Fruit fly (Drosophila melanogaster) Kc167 (cell line): ENCODE results near the gene CG33272.

Source experiments
- Myc ChIP-seq: fragments of >200 bp; optimal IDR thresholded peaks from 2 replicates; lab custom pipeline; 2017; ENCODE audit warnings: missing external identifiers
- Sin3A ChIP-seq: fragments of >200 bp; optimal IDR thresholded peaks from 2 replicates; lab custom pipeline; 2018; ENCODE audit warnings: missing external identifiers
- h ChIP-seq: fragments of >200 bp; optimal IDR thresholded peaks from 3 replicates; lab custom pipeline; 2018; ENCODE audit warnings: missing external identifiers
- insv ChIP-seq: fragments of >200 bp; optimal IDR thresholded peaks from 3 replicates; lab custom pipeline; 2018; ENCODE audit warnings: missing external identifiers
- psq ChIP-seq: fragments of >200 bp; optimal IDR thresholded peaks from 2 replicates; lab custom pipeline; 2017; ENCODE audit warnings: missing external identifiers
- ttk ChIP-seq: sonication (Bioruptor generic); optimal IDR thresholded peaks from 2 replicates; lab custom pipeline; 2017; ENCODE audit warnings: missing external identifiers

CG33272 gene

DNA sequence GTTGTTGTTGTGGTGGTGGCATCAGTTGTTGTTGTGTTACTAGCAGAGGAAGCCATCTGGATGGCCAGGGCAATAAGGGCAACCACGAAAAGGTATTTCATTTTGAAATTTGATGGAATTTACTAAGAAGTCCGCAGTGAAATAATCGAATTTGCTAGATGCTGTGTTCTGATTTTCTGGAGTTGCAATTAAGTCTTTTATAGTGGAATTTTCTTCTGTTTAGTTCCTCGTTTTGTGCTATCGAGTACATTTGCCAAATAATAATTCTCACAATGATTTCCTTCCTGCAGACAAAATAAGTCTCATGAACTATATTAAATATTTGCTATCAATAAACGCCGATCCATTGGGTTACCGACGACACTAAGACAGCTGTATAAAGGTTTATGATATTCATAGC is at the start of gene CG33272:
CG33272 (minus strand) TSS at position 101 of the 400 bp plus-strand sequence.
- TF ChIP-seq Myc (no peak), Sin3A (lab: Kevin White, UChicago) (no peak), insv (no peak), h (no peak), ttk (lab: Kevin White, UChicago) (no peak), psq (lab: Kevin White, UChicago) (no peak)

DNA sequence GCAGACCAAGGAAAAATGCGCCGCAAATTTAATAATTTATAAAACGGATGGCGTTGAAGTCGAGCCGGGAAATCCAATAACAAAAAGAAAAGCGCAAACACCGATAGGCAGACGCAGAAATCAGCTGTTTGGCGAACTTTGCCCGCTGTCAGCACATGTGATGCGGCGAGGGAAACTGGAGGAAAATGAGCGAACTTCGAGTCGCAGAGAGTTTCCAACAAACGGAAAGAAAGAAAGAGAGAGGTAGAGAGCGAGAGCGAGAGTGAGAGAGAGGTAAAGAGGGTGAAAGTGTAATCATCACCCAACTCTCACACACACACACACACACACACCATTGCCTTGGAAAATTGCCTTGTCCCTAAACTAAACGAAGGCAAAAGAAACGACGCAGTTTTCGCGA is 46.8 kb upstream of the CG33272 start:
- TF ChIP-seq insv (no peak), Sin3A (lab: Kevin White, UChicago) (no peak), psq (lab: Kevin White, UChicago) (no peak), ttk (lab: Kevin White, UChicago) (no peak), h (no peak), Myc (no peak)

DNA sequence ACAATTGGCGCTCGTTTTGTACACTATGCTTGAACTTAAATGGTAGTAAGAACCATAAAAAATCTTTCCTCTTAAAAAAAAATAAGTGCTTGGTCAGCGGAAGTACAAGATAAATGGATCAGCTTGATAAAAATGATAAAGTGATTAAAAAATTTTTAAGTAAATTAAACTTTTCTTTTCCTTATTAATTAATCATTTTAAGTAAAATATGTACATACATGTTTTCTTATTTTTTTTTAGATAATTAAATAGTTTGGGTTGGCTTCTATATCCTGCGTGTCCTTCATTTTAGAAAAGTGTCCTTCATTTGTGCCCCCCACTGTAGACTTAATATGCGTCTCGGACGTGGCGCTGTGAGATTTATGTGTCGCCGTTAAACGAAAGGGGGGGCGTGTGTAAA is 46.2 kb upstream of the CG33272 start:
- TF ChIP-seq ttk (lab: Kevin White, UChicago): no peak
- TF ChIP-seq insv: no peak

DNA sequence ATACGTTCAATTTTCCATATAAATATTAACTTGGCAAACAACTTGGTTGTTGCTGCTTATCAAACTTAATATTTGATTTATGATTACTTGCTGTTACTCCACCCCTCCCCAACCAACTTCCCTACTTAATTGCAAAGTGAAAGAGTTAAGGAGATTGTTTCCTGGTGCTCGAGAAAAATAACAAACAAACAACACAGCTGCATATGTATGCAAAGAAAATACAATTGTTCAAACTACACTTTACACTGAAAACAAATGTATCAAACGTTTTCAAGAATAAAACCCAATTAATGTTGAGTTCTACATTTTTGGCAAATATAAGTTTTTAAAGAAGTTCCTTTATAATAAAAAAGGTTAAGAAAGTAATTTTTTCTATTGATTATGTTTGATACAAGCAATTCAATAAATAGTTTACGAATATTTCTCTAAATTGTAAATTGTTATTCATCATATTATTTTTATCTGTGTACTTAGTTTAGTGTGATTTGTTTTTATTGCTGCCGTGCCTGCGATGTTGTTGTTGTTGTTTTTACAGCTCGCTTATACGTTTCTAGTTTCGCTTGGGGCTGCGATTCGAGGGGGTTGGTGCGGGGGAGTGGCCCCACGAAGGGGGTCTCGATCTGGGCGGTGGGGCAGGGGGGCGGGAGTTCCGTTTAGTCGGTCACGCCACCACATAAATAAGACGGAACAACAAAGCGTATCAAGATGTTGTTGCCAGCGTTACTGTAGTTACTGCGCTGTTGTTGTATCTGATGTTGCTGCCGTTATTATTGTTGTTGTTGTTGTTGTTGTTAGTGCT is 45.5 kb upstream of the CG33272 start:
- TF ChIP-seq insv (no peak), Sin3A (lab: Kevin White, UChicago) (no peak), Myc (no peak), psq (lab: Kevin White, UChicago) (no peak), h (no peak), ttk (lab: Kevin White, UChicago) (no peak)

DNA sequence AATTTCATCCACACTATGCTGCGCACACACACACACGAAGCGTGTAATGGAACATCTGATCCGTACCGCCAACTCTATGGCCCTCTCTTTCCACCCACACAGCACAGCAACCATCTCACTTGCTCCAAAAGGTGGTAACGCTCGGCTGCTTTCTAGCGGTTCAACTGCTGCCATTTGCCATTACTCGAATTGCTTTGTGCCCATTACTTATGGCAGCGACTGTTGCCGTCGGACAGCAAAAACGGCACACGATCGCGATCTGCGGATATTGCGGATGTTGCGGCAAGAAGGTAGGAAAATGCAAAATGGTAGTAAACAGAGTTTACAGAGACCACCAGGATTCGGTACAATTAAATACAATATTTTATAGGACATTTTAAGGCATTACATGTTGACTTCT is 44.4 kb upstream of the CG33272 start:
- TF ChIP-seq ttk (lab: Kevin White, UChicago) (no peak), psq (lab: Kevin White, UChicago) (no peak), h (no peak), Myc (no peak), Sin3A (lab: Kevin White, UChicago) (no peak), insv (no peak)

DNA sequence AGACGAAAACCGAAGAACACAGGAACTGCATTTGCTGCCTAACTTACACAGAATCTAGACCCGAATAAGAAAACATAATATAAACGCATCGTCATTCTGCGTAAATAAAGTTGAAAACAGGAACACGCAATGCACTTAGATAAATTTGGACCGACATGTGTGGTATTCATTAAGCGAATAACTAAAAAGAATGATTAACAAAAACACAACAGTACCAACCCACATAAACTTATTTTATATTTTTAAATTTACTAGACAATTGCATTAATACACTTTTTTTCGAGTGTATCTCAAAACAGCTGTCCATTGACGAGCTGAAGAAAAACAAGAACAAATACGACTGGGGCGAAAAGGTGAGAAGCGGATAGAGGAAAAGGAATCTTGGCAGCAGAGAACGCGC is 43.9 kb upstream of the CG33272 start:
- TF ChIP-seq Myc (no peak), ttk (lab: Kevin White, UChicago) (no peak), psq (lab: Kevin White, UChicago) (no peak), Sin3A (lab: Kevin White, UChicago) (no peak), h (no peak)

DNA sequence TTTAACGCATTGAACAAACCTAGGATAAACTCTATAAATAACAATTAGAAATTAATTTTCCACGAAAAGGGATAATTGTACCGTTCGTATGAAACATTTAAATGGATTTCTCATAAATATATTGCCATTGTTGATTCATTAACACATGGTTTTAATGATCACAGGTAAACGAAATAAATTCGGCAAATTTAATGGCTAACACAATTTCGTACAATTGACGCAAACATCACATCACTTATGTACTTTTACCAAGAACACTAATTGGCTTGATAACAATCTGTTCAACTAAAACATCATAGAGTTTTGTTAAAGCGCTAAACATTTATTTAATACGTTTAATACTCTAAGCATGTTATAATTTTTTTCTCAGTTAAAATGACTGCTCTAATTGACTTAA is 43.3 kb upstream of the CG33272 start:
- no peak for TF ChIP-seq Sin3A (lab: Kevin White, UChicago)

DNA sequence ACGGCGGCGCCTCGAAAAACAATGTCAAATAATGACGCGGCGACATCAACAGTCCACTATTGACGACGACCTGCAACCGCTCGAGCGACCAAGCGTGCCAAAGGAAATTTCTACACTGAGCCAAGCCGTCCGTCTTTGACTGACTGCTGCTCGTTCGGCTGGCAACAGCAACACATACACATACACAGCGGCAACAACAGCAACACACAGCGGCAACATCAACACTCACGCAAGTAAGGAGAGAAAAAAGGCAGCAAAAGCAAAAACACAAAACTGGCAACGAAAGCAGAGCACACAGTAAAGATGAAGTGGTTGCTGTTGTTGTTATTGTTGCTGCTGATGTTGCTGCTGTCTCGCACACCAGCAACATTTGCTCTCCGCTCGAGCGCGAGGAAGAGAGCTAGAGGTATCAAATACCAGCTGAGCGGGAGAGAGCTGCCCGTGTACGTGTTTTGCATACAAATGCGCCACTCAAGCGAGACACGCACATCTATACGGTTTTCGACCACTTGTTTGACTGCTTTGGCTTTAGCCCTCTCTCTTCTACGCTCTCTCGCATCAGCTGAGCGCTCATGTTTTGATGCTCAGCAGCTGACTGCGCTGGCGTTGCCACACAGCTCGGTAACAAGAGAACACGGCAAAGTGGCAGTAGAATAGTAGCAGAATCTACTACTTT is 42.7 kb upstream of the CG33272 start:
- no peak for TF ChIP-seq Myc
- TF ChIP-seq Sin3A (lab: Kevin White, UChicago): no peak
- TF ChIP-seq h: no peak
- no peak for TF ChIP-seq ttk (lab: Kevin White, UChicago)
- no peak for TF ChIP-seq psq (lab: Kevin White, UChicago)
- TF ChIP-seq insv: no peak

DNA sequence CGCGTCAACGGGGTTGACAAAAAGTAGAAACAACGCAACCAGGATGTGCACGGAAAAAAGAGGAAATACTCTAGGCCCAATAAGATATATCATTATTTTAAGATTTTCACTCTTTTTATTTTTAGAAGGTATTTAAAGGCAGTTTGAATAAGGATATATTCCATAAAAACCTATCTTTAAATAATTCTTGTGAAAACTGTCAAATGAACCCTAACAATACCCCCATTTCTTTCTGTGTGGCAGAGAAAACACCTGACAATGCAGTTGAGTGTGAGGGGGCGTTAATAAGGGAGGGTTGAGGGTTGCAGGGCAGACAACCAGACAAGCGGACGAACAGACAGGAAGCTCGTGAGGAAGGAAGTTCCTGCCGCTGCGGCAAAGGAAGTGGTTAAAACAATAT is 41.6 kb upstream of the CG33272 start:
- no peak for TF ChIP-seq Myc

DNA sequence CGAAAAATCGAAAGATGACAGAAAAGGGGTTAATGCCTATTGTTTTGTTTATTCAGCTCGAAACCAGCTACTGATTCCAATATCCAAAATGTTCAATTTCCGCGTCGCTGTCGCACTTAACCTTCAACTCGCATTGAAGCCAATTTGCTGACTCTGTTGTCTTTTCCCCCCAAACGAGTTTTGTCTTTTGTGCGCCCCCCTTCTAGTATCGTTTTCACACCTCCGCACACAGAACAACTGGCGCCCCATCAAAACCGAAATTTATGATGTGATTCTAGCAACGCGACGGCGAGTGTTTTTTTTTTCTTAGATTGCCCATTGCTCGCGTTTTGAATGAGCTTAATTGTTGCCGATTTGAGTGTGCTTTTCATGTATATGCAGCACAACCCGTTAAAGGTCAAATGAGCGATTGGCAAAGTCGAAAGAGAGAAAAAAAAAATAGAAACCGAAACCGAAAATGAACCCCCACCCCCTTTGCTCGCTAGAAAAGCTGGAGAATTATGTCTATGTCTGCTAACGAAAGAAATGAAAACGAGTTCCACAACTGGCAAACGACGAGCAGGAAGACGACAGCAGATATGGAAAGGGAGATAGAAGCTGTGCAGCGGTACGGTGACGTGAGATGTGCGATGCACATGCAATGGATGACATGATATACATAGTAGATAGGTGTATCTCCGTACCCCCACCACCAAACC is 40.1 kb upstream of the CG33272 start:
- TF ChIP-seq Myc (no peak), h (no peak), Sin3A (lab: Kevin White, UChicago) (no peak), psq (lab: Kevin White, UChicago) (no peak)

DNA sequence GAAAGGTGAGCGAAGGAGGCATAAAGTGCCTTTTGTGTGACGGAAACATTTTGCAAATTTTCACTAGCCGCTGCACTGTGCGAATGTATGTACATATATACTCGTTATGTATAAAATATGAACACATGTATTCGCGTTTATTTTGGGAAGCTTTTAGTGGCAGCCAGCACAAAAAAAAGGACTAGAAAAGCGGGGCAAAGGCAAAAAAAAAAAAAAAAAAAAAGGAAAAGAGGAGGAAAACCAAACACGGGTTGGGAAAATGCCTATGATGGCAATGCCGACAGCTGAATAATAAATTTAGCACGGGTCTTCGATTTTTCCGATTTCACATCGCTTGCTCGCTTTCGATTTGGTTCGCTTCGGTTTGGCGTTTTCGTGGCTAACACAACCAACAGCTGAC is 39.0 kb upstream of the CG33272 start:
- TF ChIP-seq ttk (lab: Kevin White, UChicago) (no peak), psq (lab: Kevin White, UChicago) (no peak), Sin3A (lab: Kevin White, UChicago) (no peak)

DNA sequence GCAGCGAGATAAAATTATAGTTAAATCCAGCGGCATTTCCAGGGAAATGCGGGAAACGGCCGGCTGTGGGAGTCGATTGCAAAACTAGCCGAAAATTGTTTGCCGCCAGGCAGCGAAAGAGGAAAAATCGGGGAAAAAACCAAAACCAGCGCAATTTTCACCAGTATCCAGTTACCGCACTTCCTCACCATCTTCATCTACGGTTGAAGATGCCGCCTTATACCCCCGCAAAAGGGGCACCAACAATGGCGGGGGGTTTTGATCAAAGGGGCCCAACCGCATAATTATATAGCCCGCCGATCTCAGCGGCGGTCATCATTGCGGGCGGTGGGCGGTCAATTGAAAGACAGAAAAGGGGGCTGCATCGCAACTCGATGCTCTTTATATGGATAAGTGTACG is 37.6 kb upstream of the CG33272 start:
- TF ChIP-seq insv (no peak), h (no peak), psq (lab: Kevin White, UChicago) (no peak), Myc (no peak), ttk (lab: Kevin White, UChicago) (no peak), Sin3A (lab: Kevin White, UChicago) (no peak)

DNA sequence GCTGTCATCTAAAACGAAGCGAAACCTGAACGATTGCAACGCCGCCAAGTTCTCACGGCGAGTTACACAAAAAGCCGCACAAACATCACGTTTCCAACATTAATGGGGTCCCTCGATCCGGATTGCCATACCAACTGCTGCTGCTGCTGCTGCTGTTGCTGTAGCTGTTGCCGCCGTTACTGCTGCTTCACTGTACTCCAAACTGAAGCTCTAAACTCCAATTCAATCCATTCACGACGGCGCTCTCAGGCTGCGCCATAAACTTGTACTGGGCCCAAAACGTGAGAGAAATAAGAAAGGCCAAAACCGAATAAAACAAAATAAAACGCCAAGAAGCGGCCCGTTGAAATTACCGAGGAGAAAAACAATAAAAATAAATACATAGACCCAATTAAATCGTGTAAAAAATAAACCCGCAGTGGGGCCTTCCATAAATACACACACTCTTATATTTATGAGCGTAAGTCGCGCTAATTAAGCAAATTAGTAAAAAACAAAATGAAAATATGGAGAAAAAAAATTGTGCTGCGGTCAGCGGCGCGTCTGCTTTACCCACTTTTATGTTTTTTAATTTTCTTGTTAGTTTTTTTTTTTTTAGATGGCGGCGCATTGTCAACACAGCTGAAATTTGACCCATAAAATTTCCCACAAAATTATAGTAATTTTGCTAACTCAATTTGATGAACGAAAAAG is 37.1 kb upstream of the CG33272 start:
- TF ChIP-seq Myc (no peak), ttk (lab: Kevin White, UChicago) (no peak), Sin3A (lab: Kevin White, UChicago) (no peak), psq (lab: Kevin White, UChicago) (no peak), insv (no peak), h (no peak)
